Worm (Caenorhabditis elegans): Measurements from ENCODE around the gene daf-3.

The daf-3 gene

ce11 chrX:871020-871419 lies 45.7 kb upstream of the daf-3 start, which contains the start of gene lgl-1 (continued):
- TF ChIP-seq mxl-3 (GFP tag; optimal IDR thresholded peaks at IDR 0.05) (peak; percentile 45), nhr-28 (tag; optimal IDR thresholded peaks at IDR 0.05) (peak; percentile 52), dmd-8 (GFP tag; IDR thresholded peaks at IDR 0.05) (no peak), Y105C5A.15 (GFP tag; IDR thresholded peaks at IDR 0.05) (no peak), duxl-1 (tag; optimal IDR thresholded peaks at IDR 0.05; ENCODE audit: poor library complexity) (no peak), egl-43 (GFP tag; IDR thresholded peaks at IDR 0.05) (peak; percentile 58; the same call in 1 of the 2 replicates), aly-2 (tag; optimal IDR thresholded peaks at IDR 0.05) (no peak), fos-1 (tag; optimal IDR thresholded peaks at IDR 0.05) (no peak), mep-1 (tag; optimal IDR thresholded peaks at IDR 0.05) (peak; percentile 45), snpc-1.2 (GFP tag; IDR thresholded peaks at IDR 0.05) (no peak), F26F4.8 (GFP tag; conservative IDR thresholded peaks at IDR 0.05) (no peak), tra-1 (GFP tag; IDR thresholded peaks at IDR 0.05) (no peak), Y5F2A.4 (GFP tag; optimal IDR thresholded peaks at IDR 0.05) (no peak), nhr-237 (tag; optimal IDR thresholded peaks at IDR 0.05) (no peak), nhr-6 (tag; optimal IDR thresholded peaks at IDR 0.05) (peak; percentile 68), madf-5 (GFP tag; IDR thresholded peaks at IDR 0.05) (no peak), arid-1 (GFP tag; conservative IDR thresholded peaks at IDR 0.05) (no peak), mdt-29 (GFP tag; IDR thresholded peaks at IDR 0.05) (no peak), nhr-48 (tag; optimal IDR thresholded peaks at IDR 0.05) (no peak), mdl-1 (tag; optimal IDR thresholded peaks at IDR 0.05) (no peak), nhr-11 (tag; optimal IDR thresholded peaks at IDR 0.05) (no peak), hlh-30 (tag; optimal IDR thresholded peaks at IDR 0.05; ENCODE audit: insufficient read depth) (peak; percentile 47), zfp-3 (GFP tag; conservative IDR thresholded peaks at IDR 0.05) (no peak), dmd-9 (GFP tag; IDR thresholded peaks at IDR 0.05) (no peak), hmg-1.1 (GFP tag; IDR thresholded peaks at IDR 0.05) (peak; percentile 72), vab-7 (GFP tag; IDR thresholded peaks at IDR 0.05) (no peak), daf-16 (GFP tag; optimal IDR thresholded peaks at IDR 0.05) (no peak), daf-16 (tag; optimal IDR thresholded peaks at IDR 0.05) (peak; percentile 75), daf-19 (GFP tag; conservative IDR thresholded peaks at IDR 0.05) (no peak), F37D6.2 (tag; optimal IDR thresholded peaks at IDR 0.05) (no peak), pha-4 (GFP tag; IDR thresholded peaks at IDR 0.05) (no peak), pha-4 (tag; optimal IDR thresholded peaks at IDR 0.05) (peak; percentile 23), mes-2 (tag; optimal IDR thresholded peaks at IDR 0.05; ENCODE audit: poor library complexity, severe bottlenecking) (peak; percentile 54), ceh-44 (GFP tag; IDR thresholded peaks at IDR 0.05) (no peak), ceh-32 (tag; optimal IDR thresholded peaks at IDR 0.05; ENCODE audit: poor library complexity) (no peak)

ce11 chrX:865214-865613 lies 39.9 kb upstream of the daf-3 start:
- TF ChIP-seq Y5F2A.4 (GFP tag; optimal IDR thresholded peaks at IDR 0.05) (no peak), lin-13 (GFP tag; optimal IDR thresholded peaks at IDR 0.05) (no peak), mxl-2 (GFP tag; conservative IDR thresholded peaks at IDR 0.05) (0 out of 2 replicates have a peak, but pooled peaks have one; percentile 55), hlh-11 (tag; optimal IDR thresholded peaks at IDR 0.05) (peak; percentile 5), madf-9 (GFP tag; conservative IDR thresholded peaks at IDR 0.05) (0 out of 2 replicates have a peak, but pooled peaks have one; percentile 20), F49E8.2 (tag; optimal IDR thresholded peaks at IDR 0.05; ENCODE audit: borderline replicate concordance) (no peak), hif-1 (tag; optimal IDR thresholded peaks at IDR 0.05) (no peak), D1046.2 (GFP tag; IDR thresholded peaks at IDR 0.05) (0 out of 2 replicates have a peak, but pooled peaks have one; percentile 25), ceh-28 (tag; optimal IDR thresholded peaks at IDR 0.05) (no peak), gei-8 (GFP tag; optimal IDR thresholded peaks at IDR 0.05) (no peak), ZK337.2 (GFP tag; IDR thresholded peaks at IDR 0.05) (no peak), nhr-28 (tag; optimal IDR thresholded peaks at IDR 0.05) (no peak), F44E2.7 (GFP tag; IDR thresholded peaks at IDR 0.05) (no peak), lir-3 (tag; optimal IDR thresholded peaks at IDR 0.05) (no peak), spr-3 (GFP tag; optimal IDR thresholded peaks at IDR 0.05) (no peak), dmd-9 (GFP tag; IDR thresholded peaks at IDR 0.05) (0 out of 2 replicates have a peak, but pooled peaks have one; percentile 42), Y75B8A.6 (GFP tag; IDR thresholded peaks at IDR 0.05) (no peak), snpc-1.2 (GFP tag; IDR thresholded peaks at IDR 0.05) (peak; percentile 56; the same call in 1 of the 2 replicates), dpl-1 (GFP tag; optimal IDR thresholded peaks at IDR 0.05) (no peak), rbr-2 (tag; optimal IDR thresholded peaks at IDR 0.05) (no peak), lsy-2 (tag; optimal IDR thresholded peaks at IDR 0.05) (no peak)

Measured in whole organism, L4 larva.